Fruit fly (Drosophila melanogaster) whole organism, embryonic: ENCODE data around the gene CG2747.
A peak's percentile ranks its signal among the peaks of the same experiment; 100 is the strongest.

Experiments
- Adf1 ChIP-seq: fragments of 200-800 bp; sonication (Bioruptor generic); IDR thresholded peaks from 2 replicates; pipeline ENCODE4 v1.3.6; 2022; ENCODE audit warnings: missing biosample characterization, missing genetic modification characterization
- BtbVII ChIP-seq: fragments of 200-800 bp; sonication (Bioruptor generic); optimal IDR thresholded peaks from 3 replicates; lab custom pipeline; 2017; ENCODE audit warnings: missing biosample characterization, mild to moderate bottlenecking, missing genetic modification characterization
- CG1024 ChIP-seq: fragments of 200-800 bp; sonication (Bioruptor generic); IDR thresholded peaks from 2 replicates; pipeline ENCODE4 v1.3.6; 2022; ENCODE audit warnings: missing biosample characterization, missing genetic modification characterization
- CG11093 ChIP-seq: fragments of 200-800 bp; sonication (Bioruptor generic); IDR thresholded peaks from 3 replicates; pipeline ENCODE4 v1.3.6; 2022; ENCODE audit warnings: missing biosample characterization, missing genetic modification characterization
- CG12659 ChIP-seq: fragments of 200-800 bp; sonication (Bioruptor generic); optimal IDR thresholded peaks from 3 replicates; lab custom pipeline; 2017; ENCODE audit warnings: mild to moderate bottlenecking, missing biosample characterization, missing genetic modification reagents, missing genetic modification characterization
- CG12942 ChIP-seq: fragments of 200-800 bp; sonication (Bioruptor generic); optimal IDR thresholded peaks from 3 replicates; lab custom pipeline; 2016; ENCODE audit warnings: missing biosample characterization, missing genetic modification characterization
- CG14014 ChIP-seq: fragments of 200-800 bp; sonication (Bioruptor generic); IDR thresholded peaks from 2 replicates; pipeline ENCODE4 v1.3.6; 2022; ENCODE audit warnings: missing biosample characterization, missing genetic modification characterization
- CG17612 ChIP-seq: fragments of 200-800 bp; sonication (Bioruptor generic); IDR thresholded peaks from 2 replicates; pipeline ENCODE4 v1.3.6; 2022; ENCODE audit warnings: missing biosample characterization, missing genetic modification characterization
- CG17829 ChIP-seq: fragments of 200-800 bp; optimal IDR thresholded peaks from 2 replicates; lab custom pipeline; 2019; ENCODE audit warnings: missing biosample characterization, mild to moderate bottlenecking, missing genetic modification characterization, moderate library complexity
- CG18619 ChIP-seq: fragments of 200-800 bp; sonication (Bioruptor generic); optimal IDR thresholded peaks from 3 replicates; lab custom pipeline; 2017; ENCODE audit warnings: missing biosample characterization, mild to moderate bottlenecking, missing genetic modification characterization
- CG18764 ChIP-seq: fragments of 200-800 bp; sonication (Bioruptor generic); optimal IDR thresholded peaks from 3 replicates; lab custom pipeline; 2016; ENCODE audit warnings: missing biosample characterization, missing genetic modification characterization
- CG2889 ChIP-seq: fragments of 200-800 bp; sonication (Bioruptor generic); IDR thresholded peaks from 3 replicates; pipeline ENCODE4 v1.3.6; 2022; ENCODE audit warnings: missing biosample characterization, missing genetic modification characterization
- CG30020 ChIP-seq: fragments of 200-800 bp; optimal IDR thresholded peaks from 2 replicates; lab custom pipeline; 2019; ENCODE audit warnings: missing biosample characterization, mild to moderate bottlenecking, missing genetic modification characterization, moderate library complexity
- CG33213 ChIP-seq: fragments of 200-800 bp; sonication (Bioruptor generic); optimal IDR thresholded peaks from 3 replicates; lab custom pipeline; 2016; ENCODE audit warnings: missing biosample characterization, missing genetic modification characterization
- CG34422 ChIP-seq: fragments of 200-800 bp; sonication (Bioruptor generic); IDR thresholded peaks from 3 replicates; pipeline ENCODE4 v1.3.6; 2022; ENCODE audit warnings: missing biosample characterization, missing genetic modification characterization
- CG4617 ChIP-seq: fragments of 200-800 bp; sonication (Bioruptor generic); optimal IDR thresholded peaks from 3 replicates; lab custom pipeline; 2016; ENCODE audit warnings: missing biosample characterization, missing genetic modification characterization, borderline replicate concordance
- CG7556 ChIP-seq: fragments of 200-800 bp; sonication (Bioruptor generic); optimal IDR thresholded peaks from 2 replicates; lab custom pipeline; 2017; ENCODE audit warnings: missing biosample characterization, mild to moderate bottlenecking, missing genetic modification characterization
- CG8944 ChIP-seq: fragments of 200-800 bp; sonication (Bioruptor generic); optimal IDR thresholded peaks from 3 replicates; lab custom pipeline; 2016; ENCODE audit warnings: missing biosample characterization, missing genetic modification characterization
- CG9727 ChIP-seq: fragments of 200-800 bp; sonication (Bioruptor generic); optimal IDR thresholded peaks from 3 replicates; lab custom pipeline; 2017; ENCODE audit warnings: missing biosample characterization, mild to moderate bottlenecking, missing genetic modification characterization
- CTCF ChIP-seq: fragments of 200-800 bp; sonication (Bioruptor generic); optimal IDR thresholded peaks from 2 replicates; lab custom pipeline; 2017; ENCODE audit warnings: missing biosample characterization, mild to moderate bottlenecking, missing genetic modification characterization, moderate library complexity
- Camta ChIP-seq: fragments of 200-800 bp; sonication (Bioruptor generic); optimal IDR thresholded peaks from 2 replicates; lab custom pipeline; 2016; ENCODE audit warnings: missing biosample characterization, missing genetic modification characterization
- CkIIα-i1 ChIP-seq: fragments of 200-800 bp; sonication (Bioruptor generic); IDR thresholded peaks from 2 replicates; pipeline ENCODE4 v1.3.6; 2022; ENCODE audit warnings: missing biosample characterization, missing genetic modification characterization
- D ChIP-seq, 2 experiments: fragments of 200-800 bp in 1 of 2; fragments of >200 bp in 1 of 2; sonication (Bioruptor generic) in 1 of 2; optimal IDR thresholded peaks; 2 replicates in 1 of 2; 3 replicates in 1 of 2; lab custom pipeline; 2017; ENCODE audit warnings: mild to moderate bottlenecking in 1 of 2, missing biosample characterization in 1 of 2, missing genetic modification characterization in 1 of 2, missing genetic modification reagents in 1 of 2
- Dip2 ChIP-seq: fragments of 200-800 bp; sonication (Bioruptor generic); IDR thresholded peaks from 2 replicates; pipeline ENCODE4 v1.3.6; 2022; ENCODE audit warnings: missing biosample characterization, missing genetic modification characterization
- Doc2 ChIP-seq: fragments of 200-800 bp; sonication (Bioruptor generic); IDR thresholded peaks from 2 replicates; pipeline ENCODE4 v1.3.6; 2022; ENCODE audit warnings: missing biosample characterization, missing genetic modification characterization
- Drgx ChIP-seq: fragments of 200-800 bp; sonication (Bioruptor generic); IDR thresholded peaks from 2 replicates; pipeline ENCODE4 v1.3.6; 2022; ENCODE audit warnings: missing biosample characterization, missing genetic modification characterization
- ERR ChIP-seq: fragments of 200-800 bp; sonication (Bioruptor generic); optimal IDR thresholded peaks from 2 replicates; lab custom pipeline; 2016; ENCODE audit warnings: missing biosample characterization, missing genetic modification characterization
- Hr51 ChIP-seq, 2 experiments: fragments of 200-800 bp; sonication (Bioruptor generic); optimal IDR thresholded peaks; 2 replicates in 1 of 2; 3 replicates in 1 of 2; lab custom pipeline; 2016 to 2018; ENCODE audit warnings: missing biosample characterization in 2 of 2, missing genetic modification characterization in 2 of 2, mild to moderate bottlenecking in 1 of 2, moderate library complexity in 1 of 2
- Jarid2 ChIP-seq: fragments of 200-800 bp; sonication (Bioruptor generic); optimal IDR thresholded peaks from 3 replicates; lab custom pipeline; 2017; ENCODE audit warnings: mild to moderate bottlenecking, missing biosample characterization, missing genetic modification reagents, missing genetic modification characterization
- Max ChIP-seq: fragments of 200-800 bp; sonication (Bioruptor generic); optimal IDR thresholded peaks from 2 replicates; lab custom pipeline; 2016; ENCODE audit warnings: missing biosample characterization, mild to moderate bottlenecking, missing genetic modification characterization
- Nf-YC ChIP-seq: fragments of 200-800 bp; optimal IDR thresholded peaks from 3 replicates; lab custom pipeline; 2019; ENCODE audit warnings: missing biosample characterization, mild to moderate bottlenecking, missing genetic modification characterization, moderate library complexity
- Opbp ChIP-seq: fragments of 200-800 bp; sonication (Bioruptor generic); IDR thresholded peaks from 3 replicates; pipeline ENCODE4 v1.3.6; 2022; ENCODE audit warnings: missing biosample characterization, missing genetic modification characterization; ENCODE audit not compliant: partially characterized antibody
- Rfx ChIP-seq: fragments of 200-800 bp; sonication (Bioruptor generic); IDR thresholded peaks from 2 replicates; pipeline ENCODE4 v1.3.6; 2022; ENCODE audit warnings: missing biosample characterization, missing genetic modification characterization
- Sox100B ChIP-seq: fragments of 200-800 bp; sonication (Bioruptor generic); optimal IDR thresholded peaks from 3 replicates; lab custom pipeline; 2018; ENCODE audit warnings: missing biosample characterization, mild to moderate bottlenecking, missing genetic modification characterization
- Tbp ChIP-seq: fragments of >200 bp; optimal IDR thresholded peaks from 2 replicates; lab custom pipeline; 2018; ENCODE audit warnings: missing biosample characterization, missing genetic modification characterization
- YL-1 ChIP-seq: fragments of 200-800 bp; sonication (Bioruptor generic); optimal IDR thresholded peaks from 3 replicates; lab custom pipeline; 2017; ENCODE audit warnings: missing biosample characterization, mild to moderate bottlenecking, missing genetic modification characterization
- chif ChIP-seq, 2 experiments: fragments of 200-800 bp; sonication (Bioruptor generic); optimal IDR thresholded peaks; 3 replicates each; lab custom pipeline; 2016; ENCODE audit warnings: missing biosample characterization in 2 of 2, missing genetic modification characterization in 2 of 2
- crol ChIP-seq: fragments of 200-800 bp; sonication (Bioruptor generic); IDR thresholded peaks from 2 replicates; pipeline ENCODE4 v1.3.6; 2022; ENCODE audit warnings: missing biosample characterization, missing genetic modification characterization
- crp ChIP-seq, 2 experiments: fragments of 200-800 bp; sonication (Bioruptor generic); optimal IDR thresholded peaks; 2 replicates in 1 of 2; 3 replicates in 1 of 2; lab custom pipeline; 2017; ENCODE audit warnings: missing biosample characterization in 2 of 2, missing genetic modification characterization in 2 of 2, mild to moderate bottlenecking in 1 of 2, moderate library complexity in 1 of 2
- en ChIP-seq: fragments of 200-800 bp; sonication (Bioruptor generic); optimal IDR thresholded peaks from 2 replicates; lab custom pipeline; 2016; ENCODE audit warnings: missing biosample characterization, missing genetic modification characterization
- fd64A ChIP-seq: fragments of 200-800 bp; sonication (Bioruptor generic); optimal IDR thresholded peaks from 3 replicates; lab custom pipeline; 2018; ENCODE audit warnings: missing biosample characterization, mild to moderate bottlenecking, missing genetic modification characterization
- gem ChIP-seq: fragments of 200-800 bp; sonication (Bioruptor generic); optimal IDR thresholded peaks from 2 replicates; lab custom pipeline; 2019; ENCODE audit warnings: missing biosample characterization, mild to moderate bottlenecking, missing genetic modification characterization, moderate library complexity
- grn ChIP-seq: fragments of 200-800 bp; sonication (Bioruptor generic); optimal IDR thresholded peaks from 3 replicates; lab custom pipeline; 2017; ENCODE audit warnings: missing biosample characterization, missing genetic modification characterization
- h ChIP-seq: fragments of >200 bp; optimal IDR thresholded peaks from 2 replicates; lab custom pipeline; 2017
- hth ChIP-seq: fragments of >200 bp; optimal IDR thresholded peaks from 2 replicates; lab custom pipeline; 2017; ENCODE audit warnings: inconsistent platforms
- nerfin-2 ChIP-seq: fragments of 200-800 bp; sonication (Bioruptor generic); IDR thresholded peaks from 2 replicates; pipeline ENCODE4 v1.3.6; 2022; ENCODE audit warnings: missing biosample characterization, missing genetic modification characterization; ENCODE audit not compliant: partially characterized antibody
- otp ChIP-seq: fragments of 200-800 bp; sonication (Bioruptor generic); IDR thresholded peaks from 3 replicates; pipeline ENCODE4, ENCODE4 v1.3.6; 2022; ENCODE audit warnings: missing biosample characterization, missing genetic modification characterization
- peb ChIP-seq: fragments of 200-800 bp; sonication (Bioruptor generic); IDR thresholded peaks from 2 replicates; pipeline ENCODE4 v1.3.6; 2022; ENCODE audit warnings: missing biosample characterization, missing genetic modification characterization
- slp2 ChIP-seq: fragments of 200-800 bp; sonication (Bioruptor generic); optimal IDR thresholded peaks from 2 replicates; lab custom pipeline; 2016; ENCODE audit warnings: missing biosample characterization, missing genetic modification characterization
- toy ChIP-seq: fragments of 200-800 bp; sonication (Bioruptor generic); IDR thresholded peaks from 2 replicates; pipeline ENCODE4 v1.3.6; 2022; ENCODE audit warnings: missing biosample characterization, missing genetic modification characterization
- wdn ChIP-seq: fragments of 200-800 bp; sonication (Bioruptor generic); IDR thresholded peaks from 2 replicates; pipeline ENCODE4 v1.3.6; 2022; ENCODE audit warnings: missing biosample characterization, missing genetic modification characterization

The CG2747 gene

dm6 chr3R:8072635-8073034, 42.0 kb upstream of the CG2747 start (continued):
- no peak for TF ChIP-seq CTCF (GFP tag; lab: Kevin White, UChicago)
- no peak for TF ChIP-seq hth (lab: Kevin White, UChicago)
- TF ChIP-seq Max: no peak
- no peak for TF ChIP-seq crol (GFP tag; lab: Robert Waterston, UW)
- no peak for TF ChIP-seq D (optimal IDR thresholded peaks at IDR 0.05; lab: Kevin White, UChicago)
- TF ChIP-seq D (GFP tag; optimal IDR thresholded peaks at IDR 0.05; lab: Kevin White, UChicago): no peak
- peak; percentile 17 for TF ChIP-seq en (GFP tag; lab: Kevin White, UChicago)
- no peak for TF ChIP-seq chif (GFP tag; optimal IDR thresholded peaks at IDR 0.05; lab: Kevin White, UChicago)
- no peak for TF ChIP-seq Doc2 (GFP tag; lab: Robert Waterston, UW)
- TF ChIP-seq CG2889: no peak
- no peak for TF ChIP-seq CkIIα-i1
- no peak for TF ChIP-seq grn (GFP tag; lab: Kevin White, UChicago)
- TF ChIP-seq CG14014 (GFP tag; lab: Robert Waterston, UW): peak; percentile 28; the same call in 1 of the 2 replicates
- no peak for TF ChIP-seq Opbp (GFP tag; lab: Robert Waterston, UW)
- no peak for TF ChIP-seq Tbp
- no peak for TF ChIP-seq ERR (GFP tag; lab: Kevin White, UChicago)
- 0 out of 2 replicates have a peak, but pooled peaks have one; percentile 9 for TF ChIP-seq peb (GFP tag; lab: Robert Waterston, UW)
- peak; percentile 57 for TF ChIP-seq gem
- no peak for TF ChIP-seq slp2 (GFP tag; lab: Kevin White, UChicago)
- TF ChIP-seq CG9727 (GFP tag; lab: Kevin White, UChicago): peak; percentile 9
- no peak for TF ChIP-seq YL-1 (GFP tag; lab: Kevin White, UChicago)
- TF ChIP-seq CG12659 (GFP tag; lab: Kevin White, UChicago): peak; percentile 2
- no peak for TF ChIP-seq CG30020 (tag; lab: Kevin White, UChicago)
- 0 out of 3 replicates have a peak, but pooled peaks have one; percentile 29 for TF ChIP-seq otp (GFP tag; lab: Robert Waterston, UW)
- no peak for TF ChIP-seq CG8944 (GFP tag; lab: Kevin White, UChicago)
- peak; percentile 34 for TF ChIP-seq CG7556 (GFP tag; lab: Kevin White, UChicago)
- TF ChIP-seq Adf1 (GFP tag; lab: Robert Waterston, UW): no peak
- TF ChIP-seq CG18619 (GFP tag; lab: Kevin White, UChicago): peak; percentile 7
- TF ChIP-seq crp (GFP tag; optimal IDR thresholded peaks at IDR 0.05; lab: Kevin White, UChicago): no peak
- no peak for TF ChIP-seq Camta (GFP tag; lab: Kevin White, UChicago)
- no peak for TF ChIP-seq fd64A (GFP tag; lab: Kevin White, UChicago)
- TF ChIP-seq nerfin-2 (GFP tag; lab: Robert Waterston, UW): no peak
- no peak for TF ChIP-seq CG12942
- no peak for TF ChIP-seq CG34422
- no peak for TF ChIP-seq Jarid2 (GFP tag; lab: Kevin White, UChicago)
- no peak for TF ChIP-seq toy (GFP tag; lab: Robert Waterston, UW)
- no peak for TF ChIP-seq CG4617
- TF ChIP-seq CG17612 (GFP tag; lab: Robert Waterston, UW): no peak
- TF ChIP-seq wdn (GFP tag; lab: Robert Waterston, UW): no peak
- peak in 1 of 2 experiments; percentile 47 for TF ChIP-seq Hr51 (GFP tag; optimal IDR thresholded peaks at IDR 0.05; lab: Kevin White, UChicago)
- TF ChIP-seq CG1024 (GFP tag; lab: Robert Waterston, UW): no peak
- TF ChIP-seq h (lab: Kevin White, UChicago): no peak
- TF ChIP-seq CG17829: no peak
- TF ChIP-seq BtbVII: peak; percentile 28
- no peak for TF ChIP-seq Dip2 (GFP tag; lab: Robert Waterston, UW)
- TF ChIP-seq Nf-YC (tag; lab: Kevin White, UChicago): no peak
- TF ChIP-seq CG18764 (GFP tag; lab: Kevin White, UChicago): no peak
- TF ChIP-seq Sox100B: no peak
- no peak for TF ChIP-seq CG33213 (GFP tag; lab: Kevin White, UChicago)
- TF ChIP-seq Drgx: no peak
- TF ChIP-seq Rfx (GFP tag; lab: Robert Waterston, UW): peak; percentile 48
- TF ChIP-seq CG11093 (GFP tag; lab: Robert Waterston, UW): no peak
